Worm (Caenorhabditis elegans) whole organism, early embryonic: Measurements from ENCODE around the gene E04F6.9.

Source experiments
- B0310.2 ChIP-seq: sonication (generic microtip); optimal IDR thresholded peaks from 2 replicates; lab custom pipeline; 2016; ENCODE audit warnings: mild to moderate bottlenecking, missing genetic modification characterization, missing compliant biosample characterization
- F13C5.2 ChIP-seq: sonication (generic microtip); optimal IDR thresholded peaks from 2 replicates; lab custom pipeline; 2017; ENCODE audit warnings: mild to moderate bottlenecking, missing genetic modification characterization, inconsistent platforms, missing compliant biosample characterization
- aly-1 ChIP-seq: sonication (generic microtip); optimal IDR thresholded peaks from 2 replicates; lab custom pipeline; 2016; ENCODE audit warnings: missing genetic modification characterization, missing compliant biosample characterization
- ama-1 ChIP-seq: fragments of 150-350 bp; optimal IDR thresholded peaks from 2 replicates; lab custom pipeline; 2014
- ceh-13 ChIP-seq: fragments of 200-800 bp; sonication (Bioruptor generic); optimal IDR thresholded peaks from 2 replicates; lab custom pipeline; 2018; ENCODE audit warnings: mild to moderate bottlenecking, missing genetic modification characterization, missing compliant biosample characterization
- ceh-36 ChIP-seq: sonication (generic microtip); optimal IDR thresholded peaks from 2 replicates; lab custom pipeline; 2016; ENCODE audit warnings: missing genetic modification characterization, inconsistent platforms, missing compliant biosample characterization
- ets-7 ChIP-seq: sonication (generic microtip); optimal IDR thresholded peaks from 2 replicates; lab custom pipeline; 2016; ENCODE audit warnings: missing genotype, missing genetic modification characterization, missing compliant biosample characterization
- flt-1 ChIP-seq: fragments of 200-800 bp; sonication (Bioruptor generic); IDR thresholded peaks from 2 replicates; pipeline ENCODE4 v1.3.6; 2022; ENCODE audit warnings: missing genetic modification characterization, missing compliant biosample characterization
- hmbx-1 ChIP-seq: sonication (generic microtip); optimal IDR thresholded peaks from 2 replicates; lab custom pipeline; 2016; ENCODE audit warnings: mild to moderate bottlenecking, missing genetic modification characterization, missing compliant biosample characterization
- hmg-4 ChIP-seq: fragments of 200-800 bp; sonication (Bioruptor generic); optimal IDR thresholded peaks from 2 replicates; lab custom pipeline; 2018; ENCODE audit warnings: mild to moderate bottlenecking, missing genetic modification characterization, missing compliant biosample characterization
- hnd-1 ChIP-seq: sonication (generic microtip); optimal IDR thresholded peaks from 2 replicates; lab custom pipeline; 2016; ENCODE audit warnings: missing genetic modification characterization, missing compliant biosample characterization
- pes-1 ChIP-seq: fragments of 200-800 bp; sonication (Bioruptor generic); IDR thresholded peaks from 2 replicates; pipeline ENCODE4 v1.3.6; 2022; ENCODE audit warnings: missing genetic modification reagents, missing genetic modification characterization, missing compliant biosample characterization
- scrt-1 ChIP-seq: fragments of 200-800 bp; sonication (Bioruptor generic); IDR thresholded peaks from 2 replicates; pipeline ENCODE4 v1.3.6; 2022; ENCODE audit warnings: missing genetic modification characterization, missing compliant biosample characterization
- sea-1 ChIP-seq: fragments of 200-800 bp; sonication (Bioruptor generic); conservative IDR thresholded peaks from 2 replicates; pipeline ENCODE4 v1.3.6; 2022; ENCODE audit warnings: missing genetic modification characterization, missing compliant biosample characterization
- tbx-11 ChIP-seq: fragments of 200-800 bp; sonication (Bioruptor generic); IDR thresholded peaks from 2 replicates; pipeline ENCODE4 v1.3.6; 2022; ENCODE audit warnings: missing genetic modification characterization, missing compliant biosample characterization
- tbx-37 ChIP-seq: fragments of 200-800 bp; sonication (Bioruptor generic); conservative IDR thresholded peaks from 2 replicates; pipeline ENCODE4 v1.3.6; 2022; ENCODE audit warnings: missing genetic modification reagents, missing genetic modification characterization, missing compliant biosample characterization
- tra-4 ChIP-seq: sonication (generic microtip); optimal IDR thresholded peaks from 2 replicates; lab custom pipeline; 2017; ENCODE audit warnings: missing genetic modification characterization, missing compliant biosample characterization

Gene E04F6.9

DNA sequence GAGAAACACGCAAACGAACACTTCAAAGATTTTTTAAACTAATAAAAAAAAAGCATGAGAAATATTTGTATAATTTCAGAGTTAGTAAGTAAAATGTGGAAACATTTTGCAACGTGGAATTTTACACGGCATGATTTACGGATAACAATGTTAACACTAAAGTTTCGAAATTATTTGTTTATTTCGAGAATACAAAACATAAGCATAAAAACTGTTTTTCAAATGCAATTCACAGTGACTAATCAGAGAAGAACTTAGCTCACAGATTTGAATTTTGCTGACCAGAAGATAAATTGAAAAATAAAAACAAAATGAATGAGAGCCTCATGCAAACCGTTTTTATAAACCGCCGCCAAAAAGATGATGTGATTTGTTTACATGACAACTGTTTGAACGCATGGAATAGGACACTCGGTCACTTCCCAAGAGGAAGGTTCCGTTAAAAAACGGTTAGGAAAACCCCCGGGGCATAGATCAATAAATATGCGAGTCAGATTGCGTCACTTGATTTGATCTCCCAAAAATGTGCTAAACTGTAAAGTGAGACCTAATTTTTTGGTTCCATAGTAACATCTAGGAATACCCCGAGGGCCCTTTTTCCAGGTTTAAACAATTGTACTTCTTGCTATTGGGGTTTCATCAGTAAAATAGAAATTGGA lies 14.0 kb upstream of the E04F6.9 start, which contains the start of gene clh-3:
Gene clh-3, minus strand, starts transcription at position 51 of the 659 bp plus-strand sequence.
- no peak for TF ChIP-seq tbx-37
- no peak for TF ChIP-seq ceh-13 (GFP tag; lab: Kevin White, UChicago)
- TF ChIP-seq tra-4: no peak
- TF ChIP-seq flt-1: no peak
- no peak for TF ChIP-seq hmbx-1 (tag; lab: Kevin White, UChicago)
- no peak for TF ChIP-seq B0310.2
- TF ChIP-seq hnd-1 (tag; lab: Kevin White, UChicago): no peak
- no peak for TF ChIP-seq ets-7
- no peak for TF ChIP-seq scrt-1 (GFP tag; lab: Robert Waterston, UW)
- no peak for TF ChIP-seq ama-1
- TF ChIP-seq pes-1 (GFP tag; lab: Robert Waterston, UW): no peak

DNA sequence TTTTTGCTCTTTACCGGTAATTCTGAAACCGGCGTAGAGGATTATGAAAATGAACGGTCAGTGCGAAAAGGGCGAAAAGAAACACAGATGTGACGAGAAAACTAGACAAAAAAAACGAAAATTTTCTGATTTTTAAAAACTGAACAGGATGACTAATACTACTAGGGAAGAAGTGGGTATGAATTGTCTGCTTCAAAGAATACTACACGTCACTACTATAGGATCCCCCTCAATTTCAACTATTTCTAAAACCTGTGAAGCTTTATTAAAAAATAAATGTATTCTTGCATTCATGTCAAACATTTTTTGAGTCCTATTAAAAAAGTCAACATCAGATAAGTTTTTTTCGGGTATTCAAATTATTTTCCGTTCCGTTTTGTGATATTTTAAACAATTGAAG lies 12.1 kb upstream of the E04F6.9 start:
- TF ChIP-seq ama-1 (no peak), tra-4 (no peak), sea-1 (GFP tag; lab: Robert Waterston, UW) (no peak), F13C5.2 (no peak), pes-1 (GFP tag; lab: Robert Waterston, UW) (no peak), ceh-36 (tag; lab: Kevin White, UChicago) (no peak), flt-1 (no peak), hmbx-1 (tag; lab: Kevin White, UChicago) (no peak), tbx-11 (no peak), tbx-37 (no peak)

DNA sequence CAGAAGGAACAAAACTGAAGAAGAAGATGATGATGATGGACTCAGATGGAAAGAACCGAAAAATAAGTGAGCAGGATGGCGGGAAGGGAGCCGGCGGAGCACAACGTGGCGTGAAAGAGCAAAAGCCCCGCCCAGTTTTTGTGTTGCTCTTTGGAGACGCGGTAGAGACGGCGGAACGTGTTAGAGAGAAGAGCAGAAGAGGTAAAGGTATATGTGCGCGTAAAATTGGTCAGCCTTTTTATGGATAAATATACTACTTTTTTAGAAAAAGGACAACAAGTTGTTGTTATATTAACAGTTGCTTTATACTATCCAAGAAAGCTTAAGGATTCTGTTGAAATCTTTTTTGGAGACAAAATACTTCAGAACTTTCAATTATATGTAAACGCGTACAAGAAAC lies 5.1 kb upstream of the E04F6.9 start, which contains the start of gene E04F6.10:
Gene E04F6.10, minus strand, starts transcription at position 101 of the 400 bp plus-strand sequence.
- TF ChIP-seq ceh-36 (tag; lab: Kevin White, UChicago) (no peak), hmg-4 (GFP tag; lab: Kevin White, UChicago) (no peak), F13C5.2 (no peak), scrt-1 (GFP tag; lab: Robert Waterston, UW) (no peak), pes-1 (GFP tag; lab: Robert Waterston, UW) (no peak), ama-1 (no peak), ceh-13 (GFP tag; lab: Kevin White, UChicago) (no peak), tbx-11 (no peak), B0310.2 (no peak), sea-1 (GFP tag; lab: Robert Waterston, UW) (no peak), hmbx-1 (tag; lab: Kevin White, UChicago) (no peak), tbx-37 (no peak), tra-4 (no peak), flt-1 (no peak), aly-1 (no peak), hnd-1 (tag; lab: Kevin White, UChicago) (no peak), ets-7 (no peak)

DNA sequence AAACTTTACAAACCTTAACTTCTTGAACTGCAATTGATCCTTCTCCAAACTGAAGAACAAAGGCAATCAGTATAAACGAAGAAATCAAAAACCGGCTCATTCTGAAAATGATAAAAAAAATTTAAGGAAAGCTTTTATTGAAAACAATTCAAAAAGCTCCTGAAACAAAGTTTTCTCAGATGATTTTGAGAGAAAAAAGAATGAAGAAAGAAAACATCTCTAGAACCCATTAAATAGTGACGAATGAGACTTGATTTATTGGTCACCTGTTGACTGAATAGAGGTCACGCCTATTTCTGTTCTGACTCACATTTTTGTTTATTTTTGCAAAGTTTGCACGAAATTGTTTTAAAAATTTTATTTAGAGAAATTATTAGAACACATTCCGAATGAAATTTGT lies 679 bp downstream of the E04F6.9 start, which contains the start of gene E04F6.8:
Gene E04F6.8, minus strand, starts transcription at position 101 of the 400 bp plus-strand sequence.
- no peak for TF ChIP-seq aly-1
- TF ChIP-seq hnd-1 (tag; lab: Kevin White, UChicago): no peak

DNA sequence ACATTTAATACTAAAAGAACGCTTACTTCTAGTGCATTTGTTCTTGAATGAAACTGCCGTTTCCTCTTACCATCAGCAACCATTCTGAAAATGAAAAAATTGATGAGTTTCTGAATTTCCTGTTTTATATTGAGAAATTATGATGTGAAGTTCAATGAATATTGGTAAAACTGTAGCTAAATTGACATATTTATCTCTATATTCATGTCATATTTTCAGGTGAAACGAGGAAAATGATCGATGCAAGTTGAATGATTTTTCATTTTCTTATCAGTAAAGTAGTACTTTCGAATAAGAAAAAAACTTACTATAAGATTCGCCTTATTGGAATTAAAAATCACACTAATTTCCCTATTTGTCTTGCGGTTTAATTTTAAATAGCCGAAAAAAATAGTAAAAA lies 1.8 kb downstream of the E04F6.9 start, which contains the start of gene E04F6.15:
Gene E04F6.15, minus strand, starts transcription at position 101 of the 400 bp plus-strand sequence.
- TF ChIP-seq flt-1: no peak
- TF ChIP-seq hmbx-1 (tag; lab: Kevin White, UChicago): no peak
- no peak for TF ChIP-seq scrt-1 (GFP tag; lab: Robert Waterston, UW)
- TF ChIP-seq ceh-36 (tag; lab: Kevin White, UChicago): no peak
- TF ChIP-seq ceh-13 (GFP tag; lab: Kevin White, UChicago): no peak
- no peak for TF ChIP-seq sea-1 (GFP tag; lab: Robert Waterston, UW)
- no peak for TF ChIP-seq tra-4
- no peak for TF ChIP-seq pes-1 (GFP tag; lab: Robert Waterston, UW)
- TF ChIP-seq ets-7: no peak

DNA sequence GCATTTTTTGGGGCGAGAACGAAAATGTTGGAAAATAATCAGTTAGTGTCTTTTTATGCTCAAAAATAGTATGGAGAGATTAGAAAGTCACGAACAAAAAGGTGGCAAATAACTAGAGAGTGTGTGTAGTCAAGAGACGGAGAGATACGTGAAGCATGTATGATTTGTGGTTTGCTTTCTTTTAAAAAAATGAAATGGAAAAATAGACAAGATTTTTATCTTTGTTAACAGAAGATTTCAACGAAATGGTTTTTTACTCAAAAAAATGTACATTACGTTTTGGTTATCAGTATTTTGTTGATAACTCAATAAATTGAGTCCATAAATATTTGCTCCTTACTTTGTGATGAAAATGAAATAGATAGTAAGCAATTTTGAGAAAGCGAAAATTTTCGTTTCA lies 3.8 kb downstream of the E04F6.9 start, which contains the start of gene dhs-7:
Gene dhs-7, minus strand, starts transcription at position 277 of the 400 bp plus-strand sequence.
- no peak for TF ChIP-seq hmg-4 (GFP tag; lab: Kevin White, UChicago)
- no peak for TF ChIP-seq F13C5.2
- TF ChIP-seq ets-7: no peak
- no peak for TF ChIP-seq ceh-13 (GFP tag; lab: Kevin White, UChicago)
- no peak for TF ChIP-seq hnd-1 (tag; lab: Kevin White, UChicago)
- TF ChIP-seq aly-1: no peak
- TF ChIP-seq ceh-36 (tag; lab: Kevin White, UChicago): no peak
- TF ChIP-seq flt-1: no peak
- no peak for TF ChIP-seq B0310.2
- TF ChIP-seq tbx-11: no peak
- TF ChIP-seq scrt-1 (GFP tag; lab: Robert Waterston, UW): no peak
- TF ChIP-seq ama-1: no peak
- no peak for TF ChIP-seq hmbx-1 (tag; lab: Kevin White, UChicago)
- TF ChIP-seq tbx-37: no peak
- no peak for TF ChIP-seq sea-1 (GFP tag; lab: Robert Waterston, UW)

DNA sequence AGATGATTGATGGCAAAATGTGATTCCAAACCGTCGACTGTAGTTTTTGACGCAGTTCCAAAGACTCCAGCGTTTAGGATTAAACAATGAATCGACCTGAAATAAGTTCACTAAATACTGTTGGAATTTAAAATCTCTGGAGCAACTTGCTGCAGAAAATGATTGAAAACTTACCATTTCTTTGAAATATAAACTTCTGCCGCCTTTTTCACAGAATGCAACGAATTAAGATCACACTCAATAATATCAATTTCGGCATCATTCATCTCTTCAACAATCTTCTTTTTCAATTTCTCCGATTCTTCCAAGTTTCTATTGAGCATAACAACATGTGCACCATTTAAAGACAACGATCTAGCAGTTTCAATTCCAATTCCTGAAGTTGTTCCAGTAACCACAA lies 4.3 kb downstream of the E04F6.9 start:
- no peak for TF ChIP-seq hnd-1 (tag; lab: Kevin White, UChicago)
- no peak for TF ChIP-seq hmbx-1 (tag; lab: Kevin White, UChicago)

DNA sequence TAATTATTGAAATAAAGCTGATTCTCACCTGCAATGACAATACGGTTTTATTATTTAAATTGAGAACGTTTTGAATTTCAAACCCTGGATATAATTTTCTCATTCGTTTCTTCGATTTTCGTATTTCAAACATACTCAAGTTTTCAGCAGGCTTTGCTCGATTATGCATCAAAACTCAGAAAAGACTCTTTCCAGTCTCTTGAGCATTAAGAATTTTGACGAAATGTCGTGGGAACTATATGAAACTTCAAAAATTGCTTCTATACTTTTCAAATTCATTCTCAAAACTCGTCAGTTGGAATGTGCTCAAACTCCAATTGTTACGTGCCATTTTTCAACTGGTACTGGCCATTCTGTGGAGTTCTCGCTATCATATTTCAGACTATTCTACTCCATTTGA lies 6.6 kb downstream of the E04F6.9 start, which contains the start of gene srd-59:
Gene srd-59, plus strand, starts transcription at position 301 of the 400 bp plus-strand sequence.
- TF ChIP-seq tbx-37 (no peak), flt-1 (no peak), ama-1 (no peak), ceh-36 (tag; lab: Kevin White, UChicago) (no peak), aly-1 (no peak), B0310.2 (no peak)
